Fruit fly (Drosophila melanogaster): ENCODE data around the gene dgt1.

Gene dgt1

DNA sequence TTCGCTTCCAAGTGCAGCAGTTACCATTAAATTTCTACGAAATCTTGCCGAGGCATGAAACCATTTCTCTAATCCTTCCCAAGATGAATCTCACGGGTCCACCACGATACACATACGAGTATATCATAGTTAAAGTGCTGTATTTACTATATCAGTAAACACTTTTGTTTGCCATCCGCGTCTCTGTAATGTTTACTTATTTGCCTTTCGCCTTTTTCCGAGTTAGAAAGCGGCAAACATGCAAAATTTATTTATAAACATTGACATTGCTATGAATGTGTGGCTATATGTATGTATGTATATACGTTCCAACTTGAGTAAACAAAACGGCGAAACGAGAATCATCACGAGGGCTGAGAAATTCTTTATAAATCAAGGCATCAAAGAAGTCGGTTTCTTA, 26.4 kb downstream of the dgt1 start:
- TF ChIP-seq Rel (GFP tag; optimal IDR thresholded peaks at IDR 0.05) (no peak), Rel (tag; optimal IDR thresholded peaks at IDR 0.05) (no peak), GATAd (GFP tag; optimal IDR thresholded peaks at IDR 0.05) (no peak), brk (GFP tag; optimal IDR thresholded peaks at IDR 0.05) (no peak), Mio (GFP tag; optimal IDR thresholded peaks at IDR 0.05) (no peak), jim (GFP tag; optimal IDR thresholded peaks at IDR 0.05) (no peak), psq (GFP tag; optimal IDR thresholded peaks at IDR 0.05) (no peak), CG32264 (GFP tag; optimal IDR thresholded peaks at IDR 0.05) (no peak), dmrt93B (GFP tag; optimal IDR thresholded peaks at IDR 0.05) (no peak), dsf (GFP tag; optimal IDR thresholded peaks at IDR 0.05; ENCODE audit: borderline replicate concordance) (no peak)

DNA sequence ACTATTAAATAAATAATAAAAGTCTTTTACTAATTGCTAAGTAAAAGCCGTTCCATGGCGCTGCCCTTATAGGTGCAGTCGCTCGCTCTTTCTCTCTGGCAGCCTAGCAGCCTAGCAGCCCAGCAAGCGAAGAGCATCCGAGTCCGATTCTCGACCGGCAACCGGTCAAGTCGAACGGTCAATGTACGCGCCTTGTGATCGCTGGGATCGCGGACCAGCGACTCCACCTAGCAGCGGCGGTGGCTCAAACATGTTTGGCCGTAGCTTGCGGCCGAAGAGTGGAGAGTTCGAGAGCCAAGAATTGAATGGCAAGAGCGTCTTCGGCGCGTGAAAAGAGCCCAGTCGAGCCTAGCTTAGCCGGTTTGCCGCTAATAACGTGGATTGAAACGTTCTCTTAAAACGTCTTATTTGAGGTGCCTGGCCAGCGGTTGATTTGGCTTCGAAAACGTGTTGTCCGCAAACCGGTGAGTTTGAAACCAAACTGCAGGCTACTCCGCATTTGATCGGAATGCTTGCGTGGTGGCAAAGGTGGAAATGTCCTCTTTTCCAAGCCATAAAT, 28.0 kb downstream of the dgt1 start:
- no peak for TF ChIP-seq Abd-B (GFP tag; optimal IDR thresholded peaks at IDR 0.05)
- TF ChIP-seq jim (GFP tag; optimal IDR thresholded peaks at IDR 0.05) = no peak
- no peak for TF ChIP-seq CrebA (GFP tag; optimal IDR thresholded peaks at IDR 0.05; ENCODE audit: borderline replicate concordance)
- TF ChIP-seq Rel (GFP tag; optimal IDR thresholded peaks at IDR 0.05) = peak; percentile 14
- no peak for TF ChIP-seq Rel (tag; optimal IDR thresholded peaks at IDR 0.05)
- TF ChIP-seq rgr (GFP tag; optimal IDR thresholded peaks at IDR 0.05) = no peak
- no peak for TF ChIP-seq foxo (GFP tag; optimal IDR thresholded peaks at IDR 0.05)
- TF ChIP-seq Vsx2 (GFP tag; optimal IDR thresholded peaks at IDR 0.05; ENCODE audit: partially characterized antibody) = peak; percentile 37
- no peak for TF ChIP-seq tai (GFP tag; optimal IDR thresholded peaks at IDR 0.05)
- no peak for TF ChIP-seq Hr78 (GFP tag; optimal IDR thresholded peaks at IDR 0.05)
- TF ChIP-seq usp (GFP tag; optimal IDR thresholded peaks at IDR 0.05) = no peak
- TF ChIP-seq Dif (GFP tag; optimal IDR thresholded peaks at IDR 0.05; ENCODE audit: partially characterized antibody) = no peak
- TF ChIP-seq N (GFP tag; optimal IDR thresholded peaks at IDR 0.05) = no peak

DNA sequence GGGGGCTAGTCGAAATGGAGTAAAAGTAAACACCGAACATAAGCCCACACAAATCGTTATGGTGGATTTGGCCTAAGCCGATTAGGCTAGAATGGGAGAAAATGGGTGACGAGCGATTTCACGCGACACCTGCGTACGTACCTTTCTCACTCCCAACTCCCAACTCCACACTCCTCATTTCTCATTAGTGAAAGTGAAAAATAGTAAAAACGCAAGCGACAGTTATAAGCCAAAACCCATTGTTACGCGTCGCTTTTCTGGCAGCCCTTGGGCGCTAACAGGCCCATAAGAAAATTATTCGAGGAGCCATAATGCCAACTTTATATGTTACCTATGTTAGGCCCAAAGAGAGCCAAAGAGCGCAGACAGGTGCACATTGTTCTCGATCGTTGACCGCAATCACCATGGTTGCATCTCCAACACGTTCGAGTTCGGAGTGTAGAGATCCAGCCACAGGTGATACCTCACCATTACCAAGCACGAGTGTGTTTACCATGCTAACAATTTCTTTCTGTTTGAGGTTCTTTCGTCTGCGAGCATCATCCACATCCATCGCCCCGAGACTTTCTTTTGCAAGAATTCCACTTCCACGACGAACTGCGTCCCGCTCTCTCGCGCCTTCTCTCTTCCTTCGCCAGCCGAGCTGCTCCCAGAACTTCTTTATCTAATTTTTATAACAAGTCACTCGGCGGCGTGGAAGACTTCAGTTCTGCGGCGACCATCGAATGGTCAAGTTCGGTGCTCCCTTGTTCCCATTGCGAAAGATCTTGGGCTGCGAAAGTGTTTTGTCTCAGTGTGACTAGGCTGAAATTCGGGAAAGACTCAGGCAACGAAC, 38.6 kb downstream of the dgt1 start, which contains the start of gene neo:
Gene neo (plus strand): TSS at position 698 of the 835 bp plus-strand sequence.
- no peak for TF ChIP-seq N (GFP tag; optimal IDR thresholded peaks at IDR 0.05)
- TF ChIP-seq jim (GFP tag; optimal IDR thresholded peaks at IDR 0.05) = no peak
- no peak for TF ChIP-seq Abd-B (GFP tag; optimal IDR thresholded peaks at IDR 0.05)
- no peak for TF ChIP-seq dsf (GFP tag; optimal IDR thresholded peaks at IDR 0.05; ENCODE audit: borderline replicate concordance)
- no peak for TF ChIP-seq Hr83 (GFP tag; optimal IDR thresholded peaks at IDR 0.05; ENCODE audit: poor library complexity, severe bottlenecking)
- TF ChIP-seq fru (GFP tag; optimal IDR thresholded peaks at IDR 0.05) = no peak
- TF ChIP-seq Vsx2 (GFP tag; optimal IDR thresholded peaks at IDR 0.05; ENCODE audit: partially characterized antibody) = no peak
- TF ChIP-seq pan (optimal IDR thresholded peaks at IDR 0.05) = no peak
- no peak for TF ChIP-seq ey (GFP tag; optimal IDR thresholded peaks at IDR 0.05)
- no peak for TF ChIP-seq Mio (GFP tag; optimal IDR thresholded peaks at IDR 0.05)
- TF ChIP-seq GATAd (GFP tag; optimal IDR thresholded peaks at IDR 0.05) = no peak
- TF ChIP-seq Jra (GFP tag; optimal IDR thresholded peaks at IDR 0.05) = no peak
- no peak for TF ChIP-seq sv (GFP tag; optimal IDR thresholded peaks at IDR 0.05)
- TF ChIP-seq dmrt93B (GFP tag; optimal IDR thresholded peaks at IDR 0.05) = no peak
- TF ChIP-seq lola (GFP tag; optimal IDR thresholded peaks at IDR 0.05) = no peak
- TF ChIP-seq woc (GFP tag; optimal IDR thresholded peaks at IDR 0.05) = no peak
- no peak for TF ChIP-seq Rel (GFP tag; optimal IDR thresholded peaks at IDR 0.05)
- no peak for TF ChIP-seq Rel (tag; optimal IDR thresholded peaks at IDR 0.05)
- TF ChIP-seq CG9705 (GFP tag; optimal IDR thresholded peaks at IDR 0.05) = no peak
- TF ChIP-seq tai (GFP tag; optimal IDR thresholded peaks at IDR 0.05) = no peak

DNA sequence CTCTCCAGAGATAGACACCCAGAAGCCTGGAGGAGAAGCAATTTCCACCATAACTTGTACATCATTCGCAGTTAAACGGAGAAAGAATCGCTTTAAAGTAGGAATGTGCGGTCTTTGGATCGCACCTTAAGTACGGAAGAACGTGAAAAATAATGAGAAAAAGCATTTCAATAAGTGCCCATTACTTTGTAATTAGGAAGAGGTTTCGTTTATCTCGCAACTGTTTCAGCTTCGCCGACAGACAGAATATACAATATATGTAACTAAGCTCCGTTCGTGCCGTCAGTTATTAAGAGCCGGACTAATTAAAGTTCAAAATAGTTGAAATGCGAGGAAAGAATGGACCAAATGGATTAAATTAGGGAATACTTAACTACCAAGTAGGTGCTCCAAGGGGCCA, 39.6 kb downstream of the dgt1 start, which contains the start of gene CG7829:
Gene CG7829 (minus strand): TSS at position 101 of the 400 bp plus-strand sequence.
- TF ChIP-seq Dif (GFP tag; optimal IDR thresholded peaks at IDR 0.05; ENCODE audit: partially characterized antibody) (no peak), sv (GFP tag; optimal IDR thresholded peaks at IDR 0.05) (no peak), sage (GFP tag; optimal IDR thresholded peaks at IDR 0.05) (no peak), GATAd (GFP tag; optimal IDR thresholded peaks at IDR 0.05) (no peak), h (GFP tag; optimal IDR thresholded peaks at IDR 0.05) (no peak), Vsx2 (GFP tag; optimal IDR thresholded peaks at IDR 0.05; ENCODE audit: partially characterized antibody) (no peak), brk (GFP tag; optimal IDR thresholded peaks at IDR 0.05) (no peak)
